Worm (Caenorhabditis elegans): ENCODE measurements around the gene sru-19.

DNA sequence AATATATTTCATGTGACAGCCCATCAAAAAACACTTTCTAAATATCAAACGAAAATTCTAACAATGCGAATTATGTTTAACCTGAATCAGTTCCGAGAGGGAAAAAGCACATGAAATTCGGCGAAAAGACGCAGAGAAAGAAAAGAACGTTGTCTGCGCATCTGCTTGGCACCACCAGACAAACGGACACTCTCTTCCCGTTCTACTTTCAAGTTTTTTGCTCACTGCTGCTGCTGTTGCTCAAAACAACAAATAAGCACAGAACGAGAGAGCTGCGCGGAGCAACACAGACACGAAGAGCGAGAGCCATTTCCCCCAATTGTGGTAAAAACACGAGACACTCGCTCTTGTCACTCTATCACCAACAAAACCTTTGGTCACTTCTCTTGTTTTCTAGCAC is 33.5 kb upstream of the sru-19 start:
- TF ChIP-seq W03F9.2 (tag; optimal IDR thresholded peaks at IDR 0.05): no peak
- TF ChIP-seq him-1 (tag; optimal IDR thresholded peaks at IDR 0.05): no peak

All from whole organism, L4/young adult.